Worm (Caenorhabditis elegans) whole organism, L1 larva: ENCODE data around the gene C24D10.4.

ENCODE experiments used
- C04F5.9 ChIP-seq: sonication (generic microtip); optimal IDR thresholded peaks from 2 replicates; lab custom pipeline; 2016; ENCODE audit warnings: missing genetic modification characterization, missing compliant biosample characterization
- C34B4.2 ChIP-seq: sonication (generic microtip); optimal IDR thresholded peaks from 2 replicates; lab custom pipeline; 2017; ENCODE audit warnings: mild to moderate bottlenecking, missing genetic modification characterization, missing compliant biosample characterization
- Y116A8C.19 ChIP-seq: sonication (generic microtip); optimal IDR thresholded peaks from 2 replicates; lab custom pipeline; 2016; ENCODE audit warnings: missing compliant biosample characterization, missing genetic modification characterization, borderline replicate concordance
- alr-1 ChIP-seq: fragments of 200-800 bp; sonication (Bioruptor generic); optimal IDR thresholded peaks from 2 replicates; lab custom pipeline; 2018; ENCODE audit warnings: borderline replicate concordance, mild to moderate bottlenecking, missing genetic modification characterization, missing compliant biosample characterization
- aly-2 ChIP-seq: fragments of 150-350 bp; optimal IDR thresholded peaks from 2 replicates; lab custom pipeline; 2014; ENCODE audit warnings: missing biosample characterization, missing genetic modification characterization
- ama-1 ChIP-seq: fragments of 150-350 bp; optimal IDR thresholded peaks from 2 replicates; lab custom pipeline; 2014
- ceh-63 ChIP-seq: fragments of 200-800 bp; sonication (Bioruptor generic); optimal IDR thresholded peaks from 2 replicates; lab custom pipeline; 2018; ENCODE audit warnings: mild to moderate bottlenecking, missing genetic modification characterization, missing compliant biosample characterization
- ceh-8 ChIP-seq: fragments of 200-800 bp; sonication (Bioruptor generic); optimal IDR thresholded peaks from 2 replicates; lab custom pipeline; 2018; ENCODE audit warnings: mild to moderate bottlenecking, missing genetic modification characterization, moderate library complexity, missing compliant biosample characterization
- ceh-82 ChIP-seq, 3 experiments: fragments of 150-350 bp in 1 of 3; sonication (generic microtip) in 2 of 3; optimal IDR thresholded peaks; 2 replicates each; lab custom pipeline; 2014 to 2017; ENCODE audit warnings: missing biosample characterization in 3 of 3, missing genetic modification characterization in 3 of 3
- ceh-90 ChIP-seq: sonication (generic microtip); optimal IDR thresholded peaks from 2 replicates; lab custom pipeline; 2016; ENCODE audit warnings: missing genetic modification characterization, missing compliant biosample characterization
- ces-1 ChIP-seq: fragments of 150-350 bp; optimal IDR thresholded peaks from 2 replicates; lab custom pipeline; 2014; ENCODE audit warnings: missing biosample characterization, missing genetic modification reagents, missing genetic modification characterization
- egl-13 ChIP-seq: sonication (generic microtip); optimal IDR thresholded peaks from 2 replicates; lab custom pipeline; 2016; ENCODE audit warnings: missing genotype, missing genetic modification reagents, missing genetic modification characterization, missing compliant biosample characterization
- elt-2 ChIP-seq: sonication (generic microtip); optimal IDR thresholded peaks from 2 replicates; lab custom pipeline; 2016; ENCODE audit warnings: missing genetic modification characterization, mild to moderate bottlenecking, inconsistent platforms, missing compliant biosample characterization, missing genetic modification reagents
- elt-3 ChIP-seq, 6 experiments: fragments of 150-350 bp in 1 of 6; sonication (generic microtip); optimal IDR thresholded peaks; 2 replicates each; lab custom pipeline; 2017 to 2018; ENCODE audit warnings: missing biosample characterization in 6 of 6, missing genetic modification characterization in 6 of 6, inconsistent platforms in 1 of 6
- fkh-10 ChIP-seq: sonication (generic microtip); optimal IDR thresholded peaks from 2 replicates; lab custom pipeline; 2017; ENCODE audit warnings: missing biosample characterization, missing genetic modification reagents, missing genetic modification characterization
- fkh-4 ChIP-seq: sonication (generic microtip); optimal IDR thresholded peaks from 2 replicates; lab custom pipeline; 2016; ENCODE audit warnings: missing compliant biosample characterization, missing genetic modification characterization, borderline replicate concordance
- fkh-8 ChIP-seq: sonication (generic microtip); optimal IDR thresholded peaks from 2 replicates; lab custom pipeline; 2016; ENCODE audit warnings: mild to moderate bottlenecking, missing genetic modification characterization, missing compliant biosample characterization
- fos-1 ChIP-seq: fragments of 150-350 bp; optimal IDR thresholded peaks from 2 replicates; lab custom pipeline; 2014; ENCODE audit warnings: missing biosample characterization, missing genetic modification characterization
- grh-1 ChIP-seq: fragments of 200-800 bp; sonication (Bioruptor generic); IDR thresholded peaks from 2 replicates; pipeline ENCODE4 v1.3.6; 2022; ENCODE audit warnings: missing genetic modification reagents, missing genetic modification characterization, missing compliant biosample characterization
- hlh-17 ChIP-seq: fragments of 200-800 bp; sonication (Bioruptor generic); optimal IDR thresholded peaks from 2 replicates; lab custom pipeline; 2018; ENCODE audit warnings: missing genetic modification characterization, mild to moderate bottlenecking, missing compliant biosample characterization, moderate library complexity, borderline replicate concordance
- hlh-4 ChIP-seq: sonication (generic microtip); optimal IDR thresholded peaks from 2 replicates; lab custom pipeline; 2016; ENCODE audit warnings: mild to moderate bottlenecking, missing genetic modification characterization, missing compliant biosample characterization
- hpl-2 ChIP-seq: fragments of 150-350 bp; optimal IDR thresholded peaks from 2 replicates; lab custom pipeline; 2014; ENCODE audit warnings: missing biosample characterization, missing genetic modification reagents, missing genetic modification characterization
- irx-1 ChIP-seq: sonication (generic microtip); optimal IDR thresholded peaks from 2 replicates; lab custom pipeline; 2016; ENCODE audit warnings: missing genetic modification characterization, missing compliant biosample characterization
- isw-1 ChIP-seq: fragments of 200-800 bp; sonication (Bioruptor generic); IDR thresholded peaks from 2 replicates; pipeline ENCODE4 v1.3.6; 2022; ENCODE audit warnings: missing genetic modification characterization, missing compliant biosample characterization
- jun-1 ChIP-seq: fragments of 150-350 bp; optimal IDR thresholded peaks from 2 replicates; lab custom pipeline; 2014; ENCODE audit warnings: missing biosample characterization, missing genetic modification reagents, missing genetic modification characterization
- lin-14 ChIP-seq: fragments of 200-800 bp; sonication (Bioruptor generic); optimal IDR thresholded peaks from 2 replicates; lab custom pipeline; 2018; ENCODE audit warnings: mild to moderate bottlenecking, missing genetic modification characterization, moderate library complexity, missing compliant biosample characterization
- lin-35 ChIP-seq, 2 experiments: fragments of 150-350 bp; optimal IDR thresholded peaks; 2 replicates each; lab custom pipeline; 2014; ENCODE audit warnings: missing biosample characterization in 2 of 2, missing genetic modification characterization in 2 of 2, missing genetic modification reagents in 2 of 2
- lir-3 ChIP-seq: sonication (generic microtip); optimal IDR thresholded peaks from 2 replicates; lab custom pipeline; 2016; ENCODE audit warnings: mild to moderate bottlenecking, missing genetic modification characterization, moderate library complexity, missing compliant biosample characterization; ENCODE audit not compliant: poor library complexity
- mab-9 ChIP-seq: fragments of 200-800 bp; sonication (Bioruptor generic); IDR thresholded peaks from 2 replicates; pipeline ENCODE4 v1.3.6; 2022; ENCODE audit warnings: missing genetic modification reagents, missing genetic modification characterization, missing compliant biosample characterization
- mdl-1 ChIP-seq, 2 experiments: fragments of 150-350 bp; optimal IDR thresholded peaks; 2 replicates each; lab custom pipeline; 2014 to 2017; ENCODE audit warnings: missing biosample characterization in 2 of 2, missing genetic modification characterization in 2 of 2, inconsistent platforms in 1 of 2
- nhr-11 ChIP-seq: fragments of 150-350 bp; optimal IDR thresholded peaks from 2 replicates; lab custom pipeline; 2014; ENCODE audit warnings: missing biosample characterization, missing genetic modification characterization
- nhr-12 ChIP-seq: sonication (generic microtip); optimal IDR thresholded peaks from 2 replicates; lab custom pipeline; 2017; ENCODE audit warnings: missing biosample characterization, missing genetic modification characterization
- nhr-28 ChIP-seq: fragments of 150-350 bp; optimal IDR thresholded peaks from 2 replicates; lab custom pipeline; 2014; ENCODE audit warnings: missing biosample characterization, missing genetic modification characterization
- nhr-47 ChIP-seq: sonication (generic microtip); optimal IDR thresholded peaks from 2 replicates; lab custom pipeline; 2016; ENCODE audit warnings: mild to moderate bottlenecking, missing genetic modification characterization, moderate library complexity, missing compliant biosample characterization
- nhr-77 ChIP-seq: fragments of 150-350 bp; optimal IDR thresholded peaks from 2 replicates; lab custom pipeline; 2014; ENCODE audit warnings: missing biosample characterization, missing genetic modification characterization
- nhr-84 ChIP-seq: sonication (generic microtip); optimal IDR thresholded peaks from 2 replicates; lab custom pipeline; 2017; ENCODE audit warnings: missing biosample characterization, missing genetic modification characterization
- nhr-90 ChIP-seq: sonication (generic microtip); optimal IDR thresholded peaks from 2 replicates; lab custom pipeline; 2016; ENCODE audit warnings: mild to moderate bottlenecking, missing genetic modification characterization, missing compliant biosample characterization; ENCODE audit not compliant: poor library complexity
- pax-3 ChIP-seq: fragments of 200-800 bp; sonication (Bioruptor generic); optimal IDR thresholded peaks from 2 replicates; lab custom pipeline; 2018; ENCODE audit warnings: mild to moderate bottlenecking, missing genetic modification characterization, moderate library complexity, missing compliant biosample characterization
- pqm-1 ChIP-seq: sonication (generic microtip); optimal IDR thresholded peaks from 3 replicates; lab custom pipeline; 2017; ENCODE audit warnings: missing biosample characterization, missing genetic modification characterization
- rnt-1 ChIP-seq: sonication (generic microtip); optimal IDR thresholded peaks from 2 replicates; lab custom pipeline; 2016; ENCODE audit warnings: mild to moderate bottlenecking, missing genetic modification characterization, moderate library complexity, missing compliant biosample characterization
- snpc-4 ChIP-seq: fragments of 150-350 bp; optimal IDR thresholded peaks from 2 replicates; lab custom pipeline; 2014; ENCODE audit warnings: missing biosample characterization, missing genetic modification characterization
- sptf-1 ChIP-seq: fragments of 150-350 bp; optimal IDR thresholded peaks from 2 replicates; lab custom pipeline; 2014; ENCODE audit warnings: missing biosample characterization, missing genetic modification characterization
- sup-37 ChIP-seq: fragments of 200-800 bp; sonication (Bioruptor generic); optimal IDR thresholded peaks from 2 replicates; lab custom pipeline; 2018; ENCODE audit warnings: mild to moderate bottlenecking, missing genetic modification characterization, missing compliant biosample characterization
- swsn-7 ChIP-seq: sonication (generic microtip); optimal IDR thresholded peaks from 2 replicates; lab custom pipeline; 2016; ENCODE audit warnings: missing genetic modification characterization, missing compliant biosample characterization
- tbx-2 ChIP-seq: sonication (generic microtip); optimal IDR thresholded peaks from 2 replicates; lab custom pipeline; 2016; ENCODE audit warnings: missing genetic modification characterization, missing compliant biosample characterization
- tlp-1 ChIP-seq: fragments of 150-350 bp; optimal IDR thresholded peaks from 2 replicates; lab custom pipeline; 2014; ENCODE audit warnings: missing biosample characterization, missing genetic modification characterization
- unc-62 ChIP-seq: fragments of 150-350 bp; optimal IDR thresholded peaks from 2 replicates; lab custom pipeline; 2014; ENCODE audit warnings: missing biosample characterization, missing genetic modification reagents, missing genetic modification characterization
- unc-86 ChIP-seq: sonication (generic microtip); optimal IDR thresholded peaks from 2 replicates; lab custom pipeline; 2016; ENCODE audit warnings: missing genetic modification characterization, missing compliant biosample characterization
- unc-98 ChIP-seq: fragments of 200-800 bp; sonication (Bioruptor generic); IDR thresholded peaks from 2 replicates; pipeline ENCODE4 v1.3.6; 2022; ENCODE audit warnings: missing genetic modification characterization, missing compliant biosample characterization
- xbp-1 ChIP-seq: sonication (generic microtip); optimal IDR thresholded peaks from 2 replicates; lab custom pipeline; 2016; ENCODE audit warnings: missing genetic modification characterization, missing compliant biosample characterization
- zag-1 ChIP-seq: fragments of 150-350 bp; optimal IDR thresholded peaks from 2 replicates; lab custom pipeline; 2014; ENCODE audit warnings: missing biosample characterization, missing genetic modification characterization
- ztf-11 ChIP-seq, 2 experiments: sonication (generic microtip); optimal IDR thresholded peaks; 2 replicates each; lab custom pipeline; 2016 to 2017; ENCODE audit warnings: missing genetic modification characterization in 2 of 2, missing biosample characterization in 1 of 2, missing compliant biosample characterization in 1 of 2

Gene C24D10.4

ce11 chrIV:5188051-5188450, 27.7 kb downstream of the C24D10.4 start (continued):
- TF ChIP-seq mab-9 (GFP tag; lab: Robert Waterston, UW) (no peak), hlh-17 (GFP tag; lab: Kevin White, UChicago) (no peak), lir-3 (tag; lab: Kevin White, UChicago) (peak; percentile 73), ceh-82 (tag; optimal IDR thresholded peaks at IDR 0.05; lab: Kevin White, UChicago) (no peak), rnt-1 (tag; lab: Kevin White, UChicago) (peak; percentile 77), pax-3 (tag; lab: Kevin White, UChicago) (no peak), fkh-4 (peak; percentile 15), aly-2 (tag; lab: Kevin White, UChicago) (no peak), lin-35 (GFP tag; optimal IDR thresholded peaks at IDR 0.05; lab: Kevin White, UChicago) (peak; percentile 73 to 79), fkh-8 (tag; lab: Kevin White, UChicago) (no peak), ama-1 (lab: Kevin White, UChicago) (no peak), jun-1 (no peak), tbx-2 (peak; percentile 40), egl-13 (tag; lab: Kevin White, UChicago) (peak; percentile 21), nhr-28 (tag; lab: Kevin White, UChicago) (no peak), Y116A8C.19 (tag; lab: Kevin White, UChicago) (no peak), nhr-84 (tag; lab: Kevin White, UChicago) (no peak), fos-1 (tag; lab: Kevin White, UChicago) (no peak), lin-14 (GFP tag; lab: Kevin White, UChicago) (no peak), unc-86 (no peak), grh-1 (GFP tag; lab: Robert Waterston, UW) (no peak), sup-37 (no peak), xbp-1 (peak; percentile 33), nhr-77 (tag; lab: Kevin White, UChicago) (no peak), mdl-1 (tag; optimal IDR thresholded peaks at IDR 0.05; lab: Kevin White, UChicago) (no peak), nhr-47 (tag; lab: Kevin White, UChicago) (peak; percentile 47), pqm-1 (tag; lab: Kevin White, UChicago) (no peak), C34B4.2 (no peak), nhr-12 (tag; lab: Kevin White, UChicago) (no peak), nhr-11 (tag; lab: Kevin White, UChicago) (no peak), unc-98 (no peak), zag-1 (tag; lab: Kevin White, UChicago) (no peak), alr-1 (tag; lab: Kevin White, UChicago) (no peak), irx-1 (tag; lab: Kevin White, UChicago) (peak; percentile 62), hlh-4 (no peak), snpc-4 (tag; lab: Kevin White, UChicago) (no peak), unc-62 (GFP tag; lab: Kevin White, UChicago) (no peak), sptf-1 (tag; lab: Kevin White, UChicago) (no peak), hpl-2 (GFP tag; lab: Kevin White, UChicago) (no peak), nhr-90 (tag; lab: Kevin White, UChicago) (peak; percentile 29), ztf-11 (tag; optimal IDR thresholded peaks at IDR 0.05; lab: Kevin White, UChicago) (no peak), fkh-10 (GFP tag; lab: Kevin White, UChicago) (no peak), ceh-8 (no peak)

- TF ChIP-seq elt-2 (tag; lab: Kevin White, UChicago) (no peak), C04F5.9 (tag; lab: Kevin White, UChicago) (no peak), isw-1 (GFP tag; lab: Robert Waterston, UW) (no peak), swsn-7 (tag; lab: Kevin White, UChicago) (no peak), hlh-4 (no peak), tlp-1 (no peak), lin-14 (GFP tag; lab: Kevin White, UChicago) (no peak), nhr-77 (tag; lab: Kevin White, UChicago) (no peak), nhr-47 (tag; lab: Kevin White, UChicago) (no peak), fos-1 (tag; lab: Kevin White, UChicago) (no peak), ces-1 (no peak), ceh-90 (tag; lab: Kevin White, UChicago) (no peak), ztf-11 (tag; optimal IDR thresholded peaks at IDR 0.05; lab: Kevin White, UChicago) (no peak), elt-3 (tag; optimal IDR thresholded peaks at IDR 0.05; lab: Kevin White, UChicago) (no peak), fkh-4 (no peak), ceh-63 (GFP tag; lab: Kevin White, UChicago) (no peak)
- TF ChIP-seq, all 84 proteins: peak for 0
These were observed 35.2 kb downstream of the C24D10.4 start, which contains the start of gene gpa-18 for ce11 chrIV:5195531-5195930. TSS of gene gpa-18 (minus strand) at chrIV:5195631.
